Fruit fly (Drosophila melanogaster): ENCODE results near the gene Cpsf5.
A peak's percentile ranks its signal among the peaks of the same experiment; 100 is the strongest.

Gene Cpsf5

DNA sequence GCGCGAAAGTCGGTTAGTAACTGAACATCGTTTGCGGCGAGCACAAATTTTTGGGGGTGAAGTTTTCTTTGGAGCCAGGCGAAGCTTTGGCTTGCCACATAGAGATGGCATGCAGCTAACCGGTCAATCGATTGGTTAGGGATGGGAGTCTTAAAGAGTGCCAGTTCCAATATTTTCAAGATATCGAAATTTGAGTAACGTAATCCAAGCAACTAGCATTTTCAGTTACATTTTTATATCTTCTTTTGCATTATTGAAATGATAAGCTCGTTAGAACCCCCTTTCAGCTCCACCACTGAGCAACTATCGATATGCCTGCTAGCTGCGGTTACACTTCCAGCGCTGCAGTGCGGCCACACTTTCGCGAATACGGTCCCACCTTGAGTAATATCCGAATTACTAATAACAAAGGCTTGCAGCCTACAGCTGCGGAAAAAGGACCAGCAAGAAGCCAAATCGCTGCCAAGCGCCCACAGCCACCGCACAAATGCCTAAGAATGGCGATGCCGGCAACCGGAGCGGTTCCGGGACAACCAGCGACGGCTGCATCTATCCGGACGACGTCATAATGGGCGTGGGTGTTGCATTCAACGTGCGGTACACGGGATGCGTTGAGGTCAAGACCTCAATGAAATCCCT is 15.9 kb downstream of the Cpsf5 start, which contains the start of the genes Atat and Shc:
Gene Atat (minus strand): TSS at position 103 of the 639 bp plus-strand sequence.
Gene Shc (plus strand): TSS at position 355 of the 639 bp plus-strand sequence.
- TF ChIP-seq CTCF (optimal IDR thresholded peaks at IDR 0.05) (peak; percentile 11 to 53), CG8478 (optimal IDR thresholded peaks at IDR 0.05) (no peak)

DNA sequence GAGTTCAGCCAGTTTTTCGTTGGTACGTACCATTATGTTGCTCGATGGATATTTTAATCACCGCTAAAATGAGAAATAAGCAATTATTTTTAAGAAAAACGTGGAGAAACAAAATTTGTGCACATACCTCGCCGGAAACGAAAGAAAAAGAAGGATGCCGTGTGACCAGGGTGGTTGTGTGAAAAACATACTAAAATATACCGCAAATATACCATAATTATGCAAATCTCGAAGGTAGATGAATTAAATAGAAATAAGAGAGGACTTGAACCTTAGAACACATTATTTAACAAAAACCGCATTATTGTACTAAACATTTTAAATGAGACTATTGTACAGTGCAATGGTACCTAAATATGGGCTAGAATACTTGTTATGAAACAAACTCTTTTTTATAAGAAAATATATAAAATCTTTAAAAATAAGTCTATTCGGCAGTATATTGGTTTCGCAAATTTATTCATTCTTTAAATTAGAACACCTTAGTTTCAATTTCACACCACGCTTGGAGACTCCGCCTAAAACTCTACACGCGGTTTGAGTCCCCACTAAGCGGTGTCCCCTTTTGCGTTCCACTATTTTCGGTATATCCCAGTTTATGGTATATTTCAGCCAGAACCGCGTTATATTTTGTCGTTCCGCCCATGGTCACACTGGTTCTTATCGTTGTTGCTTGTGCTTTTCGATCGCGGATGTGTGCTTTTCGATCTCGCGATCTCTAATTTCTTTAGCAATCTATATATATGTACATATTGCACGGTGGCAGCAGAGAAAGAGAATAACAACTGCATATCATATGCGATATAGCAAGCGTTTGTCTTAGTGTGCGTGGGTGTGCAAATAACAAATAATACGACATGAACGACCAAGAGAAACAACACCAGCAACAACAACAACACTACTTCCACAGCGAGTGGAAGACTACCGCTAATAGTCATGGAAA is 19.1 kb downstream of the Cpsf5 start, which contains the start of the genes RpS17 and MTF-1:
Gene RpS17 (minus strand): TSS at position 157 of the 943 bp plus-strand sequence.
Gene MTF-1 (plus strand): TSS at position 648 of the 943 bp plus-strand sequence.
- TF ChIP-seq CTCF (optimal IDR thresholded peaks at IDR 0.05) = peak; percentile 42 to 64
- TF ChIP-seq CG8478 (optimal IDR thresholded peaks at IDR 0.05) = no peak

DNA sequence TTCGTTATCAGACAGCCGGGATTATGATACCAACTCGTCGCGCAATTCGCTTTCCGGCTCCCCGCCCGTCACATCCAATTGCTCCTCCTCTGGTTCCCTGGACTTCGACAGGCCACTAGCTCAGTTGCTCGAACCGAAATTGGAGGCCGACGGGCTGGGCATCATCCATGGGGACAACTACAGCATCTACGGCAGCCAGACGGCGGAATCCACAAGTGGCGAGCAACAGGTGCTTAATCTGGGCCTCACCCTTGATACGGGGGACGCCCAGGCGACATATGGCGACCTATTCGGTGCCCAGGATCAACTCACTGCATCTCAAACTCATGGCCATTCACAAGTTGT is 19.7 kb downstream of the Cpsf5 start:
- TF ChIP-seq CTCF (optimal IDR thresholded peaks at IDR 0.05) = no peak
- TF ChIP-seq CG8478 (optimal IDR thresholded peaks at IDR 0.05) = no peak

DNA sequence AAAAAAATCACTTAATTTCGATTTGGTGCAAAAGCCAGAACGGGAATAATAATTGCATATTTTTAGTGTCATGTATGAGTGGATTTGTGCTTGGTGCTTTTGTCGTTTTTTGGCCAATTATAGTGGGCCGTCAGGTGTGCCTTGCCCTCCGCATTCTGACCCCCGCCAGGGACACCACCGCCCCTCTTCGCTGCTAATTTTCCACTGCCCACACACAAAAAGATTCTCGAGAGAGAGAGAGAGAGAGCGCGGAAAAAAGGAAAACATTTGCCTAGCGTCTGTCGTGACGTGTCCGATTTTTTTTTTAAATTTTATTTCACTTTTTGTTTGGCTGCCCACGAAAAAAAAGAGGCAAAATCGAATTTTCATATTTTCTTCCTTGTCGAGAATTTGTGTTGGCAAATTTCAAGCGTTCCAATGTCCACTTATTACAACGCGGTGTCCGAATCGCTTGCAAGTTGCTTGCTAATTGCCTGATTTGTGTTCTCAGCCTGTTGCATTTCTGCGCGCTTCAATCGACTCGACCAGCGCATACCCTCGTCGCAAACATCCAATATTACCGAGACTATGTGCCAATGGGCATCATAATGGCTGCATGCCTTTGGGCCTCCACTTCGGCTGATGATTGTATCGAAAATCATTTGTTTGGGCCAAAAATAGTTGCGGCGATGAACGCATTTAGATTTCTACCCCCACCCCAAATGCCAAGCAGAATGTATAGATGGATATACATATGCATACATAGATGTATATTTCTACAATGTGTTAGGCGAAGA is 21.2 kb downstream of the Cpsf5 start:
- no peak for TF ChIP-seq CG8478 (optimal IDR thresholded peaks at IDR 0.05)
- TF ChIP-seq CTCF (optimal IDR thresholded peaks at IDR 0.05) = no peak

DNA sequence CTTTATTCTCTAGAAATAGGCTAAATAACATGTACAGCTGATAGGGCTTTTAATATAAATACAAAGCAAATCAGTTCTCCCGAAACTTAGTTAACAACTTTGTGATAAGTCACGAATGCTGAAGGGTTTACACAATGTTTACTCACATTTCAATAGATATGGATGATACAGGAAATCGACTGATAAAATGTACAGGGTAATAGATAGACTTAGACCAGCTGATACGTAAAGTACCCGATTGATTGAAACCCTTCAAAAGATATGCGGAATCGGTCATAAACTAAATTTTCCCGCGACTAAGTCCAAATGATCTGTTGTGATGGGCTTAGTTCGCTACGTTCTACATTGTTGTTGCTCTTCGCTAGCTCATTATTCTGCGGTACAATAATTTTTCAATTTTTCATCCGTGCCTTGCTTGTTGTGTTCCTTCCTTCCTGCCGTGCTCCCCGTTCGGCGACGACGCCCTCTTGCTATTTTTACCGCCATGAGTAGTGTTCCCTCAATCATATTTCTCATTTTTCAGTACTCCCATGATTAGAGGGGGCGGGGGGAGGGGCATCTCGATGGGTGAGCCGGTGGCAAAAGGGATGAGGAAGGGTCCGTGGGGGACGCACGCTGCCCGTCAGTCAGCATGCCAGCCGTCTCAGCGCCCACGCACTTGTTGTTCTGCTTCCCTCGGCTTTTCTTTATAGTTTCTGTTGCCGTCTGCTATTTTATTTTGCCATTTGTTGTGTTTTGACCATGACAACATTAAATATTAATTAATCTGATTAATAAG is 22.2 kb downstream of the Cpsf5 start:
- no peak for TF ChIP-seq CG8478 (optimal IDR thresholded peaks at IDR 0.05)
- no peak for TF ChIP-seq CTCF (optimal IDR thresholded peaks at IDR 0.05)

DNA sequence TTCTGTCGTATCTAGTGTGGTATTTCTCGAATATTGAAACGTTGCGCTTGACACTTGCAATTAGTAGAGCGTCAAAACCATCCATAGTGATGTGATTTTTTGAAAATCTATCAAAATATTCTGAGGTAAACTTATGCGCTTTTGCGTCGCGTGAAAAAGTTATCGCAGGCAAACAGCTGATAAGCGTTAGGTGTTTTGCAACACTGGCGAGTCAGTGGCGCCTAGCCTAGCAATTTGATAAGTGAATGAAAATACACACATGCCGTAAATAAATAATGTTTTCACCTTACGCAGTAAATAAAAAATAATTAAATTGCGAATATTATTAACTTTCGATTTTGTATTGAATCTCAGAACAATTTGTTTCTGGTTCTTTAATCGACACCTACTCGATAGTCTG is 24.5 kb downstream of the Cpsf5 start, which contains the start of gene CG42526:
Gene CG42526 (minus strand): TSS at position 85 of the 400 bp plus-strand sequence.
- TF ChIP-seq CTCF (optimal IDR thresholded peaks at IDR 0.05) (no peak), CG8478 (optimal IDR thresholded peaks at IDR 0.05) (no peak)

DNA sequence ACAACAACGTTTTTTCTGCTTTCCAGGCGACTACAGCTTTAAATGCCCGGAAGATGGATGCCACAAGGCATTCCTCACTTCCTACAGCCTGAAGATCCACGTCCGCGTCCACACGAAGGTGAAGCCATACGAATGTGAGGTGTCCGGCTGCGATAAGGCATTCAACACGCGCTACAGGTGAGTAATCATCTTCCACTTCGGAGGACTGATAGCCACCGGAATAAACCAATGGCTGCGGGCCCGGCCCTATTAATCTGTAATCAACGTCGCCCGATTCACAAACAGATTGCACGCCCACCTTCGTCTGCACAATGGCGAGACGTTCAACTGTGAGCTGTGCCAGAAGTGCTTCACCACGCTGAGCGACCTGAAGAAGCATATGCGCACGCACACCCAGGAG is 25.0 kb downstream of the Cpsf5 start:
- TF ChIP-seq CG8478 (optimal IDR thresholded peaks at IDR 0.05) = no peak
- TF ChIP-seq CTCF (optimal IDR thresholded peaks at IDR 0.05) = no peak

DNA sequence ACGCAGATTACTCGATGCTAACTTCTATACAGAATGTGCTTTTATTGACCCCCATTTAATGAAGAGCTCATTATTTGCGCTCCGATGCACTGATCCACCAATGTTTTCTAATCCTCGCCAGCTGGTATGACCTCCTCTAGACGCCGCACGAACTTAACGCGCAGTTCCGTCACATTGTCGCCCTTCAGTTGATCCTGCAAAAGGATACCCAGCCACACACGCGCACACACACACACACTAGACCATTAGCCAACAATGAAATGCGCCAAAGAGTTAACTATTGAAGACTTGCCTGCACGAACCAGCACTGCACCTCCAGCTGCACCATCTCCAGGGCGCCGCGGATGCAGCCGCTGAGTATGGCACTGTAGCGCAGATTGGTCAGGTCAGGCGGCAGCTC is 28.0 kb downstream of the Cpsf5 start:
- TF ChIP-seq CTCF (optimal IDR thresholded peaks at IDR 0.05) (no peak), CG8478 (optimal IDR thresholded peaks at IDR 0.05) (no peak)

DNA sequence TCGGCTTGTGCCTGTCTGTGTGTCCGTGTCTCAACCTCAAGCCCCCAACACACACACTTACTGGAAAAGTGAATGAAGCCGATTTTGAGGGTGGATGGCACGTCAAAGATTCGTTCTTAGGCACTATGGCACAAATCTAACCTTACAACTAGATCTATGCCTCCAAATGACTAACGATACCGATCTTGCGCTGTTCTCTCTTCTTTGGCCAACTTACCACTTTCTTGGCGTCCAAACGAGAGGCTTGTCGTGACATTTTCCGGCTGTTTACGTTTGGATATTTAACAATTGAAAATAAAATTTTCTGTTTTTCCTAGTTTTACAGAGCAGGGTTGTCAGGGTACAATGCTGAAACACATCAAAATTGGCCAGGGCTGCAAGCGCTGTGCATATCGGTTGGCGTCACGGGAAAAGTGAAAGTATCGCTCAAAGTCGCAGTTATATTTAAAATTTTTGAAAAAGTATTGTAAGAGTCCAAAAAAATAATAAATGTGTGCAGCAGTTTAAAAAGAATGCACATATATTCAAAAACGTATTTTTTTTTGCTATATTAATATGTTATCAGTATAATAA is 31.2 kb downstream of the Cpsf5 start, which contains the start of the genes Bet3 and Nf-YA:
Gene Bet3 (minus strand): TSS at position 361 of the 573 bp plus-strand sequence.
Gene Nf-YA (minus strand): TSS at position 361 of the 573 bp plus-strand sequence.
- no peak for TF ChIP-seq CG8478 (optimal IDR thresholded peaks at IDR 0.05)
- peak in 1 of 2 experiments; percentile 34 for TF ChIP-seq CTCF (optimal IDR thresholded peaks at IDR 0.05)

DNA sequence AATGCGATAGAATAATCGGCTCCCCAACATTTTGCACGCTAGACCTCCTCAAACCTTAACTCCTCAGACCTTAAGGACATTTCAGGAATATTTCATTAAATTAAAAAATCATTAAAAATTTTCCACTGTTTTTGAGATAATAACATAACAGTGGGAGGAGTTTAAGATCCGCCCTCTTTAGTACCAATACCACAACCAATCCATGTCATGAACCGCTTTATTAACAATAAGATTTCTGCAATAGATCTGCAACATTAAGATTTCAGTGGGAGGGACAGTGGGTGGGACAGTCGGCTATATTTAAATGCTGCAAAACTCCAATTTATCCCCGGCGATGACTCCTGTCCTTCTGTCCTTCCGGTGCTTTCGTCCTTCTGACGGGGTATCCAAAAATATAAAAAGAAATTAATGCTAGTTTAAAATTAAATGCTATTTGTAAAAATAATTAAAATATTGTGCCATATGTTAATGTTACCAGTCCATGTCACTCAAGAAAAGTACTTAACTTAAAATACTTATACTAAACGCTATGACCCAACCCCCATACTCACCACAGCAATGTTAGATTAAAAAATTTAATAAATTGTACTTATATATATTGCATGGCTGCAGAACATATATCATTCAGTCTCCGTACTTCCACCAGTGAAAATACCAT is 31.9 kb downstream of the Cpsf5 start, which contains the start of gene Srg3:
Gene Srg3 (plus strand): TSS at position 608 of the 658 bp plus-strand sequence.
- TF ChIP-seq CTCF (optimal IDR thresholded peaks at IDR 0.05) = peak in 1 of 2 experiments; percentile 16
- TF ChIP-seq CG8478 (optimal IDR thresholded peaks at IDR 0.05) = no peak

DNA sequence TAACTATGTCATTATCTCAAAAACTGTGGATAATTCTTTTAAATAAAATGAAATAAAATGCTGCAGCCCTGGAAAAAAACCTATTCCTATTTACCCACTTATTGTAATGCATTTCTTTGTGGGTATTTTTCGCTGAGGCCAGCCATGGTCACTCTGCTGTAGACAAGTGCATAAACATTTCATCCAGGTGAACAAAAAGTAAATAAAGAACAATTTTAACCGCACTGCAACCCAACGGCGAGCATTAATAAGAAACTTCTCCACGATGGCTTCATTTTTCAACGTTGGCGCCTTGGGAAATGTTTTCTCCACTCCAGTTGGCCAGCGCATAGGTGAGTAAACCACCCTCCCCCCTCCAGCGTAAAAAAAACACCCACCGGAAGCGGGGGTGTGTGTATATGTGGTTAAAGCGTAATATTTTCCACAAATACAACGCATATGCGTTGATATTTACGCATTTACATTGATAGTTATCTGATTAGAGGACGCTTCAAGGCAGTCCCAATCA is 35.9 kb downstream of the Cpsf5 start, which contains the start of gene CG3529:
Gene CG3529 (plus strand): TSS at position 134 of the 508 bp plus-strand sequence.
- no peak for TF ChIP-seq CG8478 (optimal IDR thresholded peaks at IDR 0.05)
- TF ChIP-seq CTCF (optimal IDR thresholded peaks at IDR 0.05) = no peak

DNA sequence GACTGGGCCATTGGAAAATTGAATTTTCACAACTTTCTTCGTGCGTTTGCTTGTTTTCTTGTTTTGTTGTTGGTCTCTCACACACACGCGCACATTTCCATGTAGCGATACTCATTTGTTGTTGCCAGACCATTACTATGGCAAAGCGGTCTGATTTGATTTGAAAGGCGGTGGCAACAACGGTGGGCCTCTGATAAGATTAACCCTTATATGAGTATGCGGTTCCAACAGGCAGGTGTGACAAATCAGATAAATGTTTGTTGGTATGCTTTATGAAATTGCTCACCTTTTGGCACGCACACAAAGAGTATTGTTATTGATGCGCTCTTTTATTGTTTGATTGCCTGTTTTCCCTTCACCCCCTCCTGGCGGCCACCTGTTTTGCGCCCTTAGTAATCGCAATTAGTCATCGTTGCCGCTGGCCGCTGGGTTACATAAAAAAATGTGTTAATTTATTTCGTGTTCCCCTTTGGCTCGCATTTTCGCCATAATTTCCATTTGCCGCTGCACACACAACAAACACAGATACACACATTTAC is 36.5 kb downstream of the Cpsf5 start:
- TF ChIP-seq CG8478 (optimal IDR thresholded peaks at IDR 0.05) (no peak), CTCF (optimal IDR thresholded peaks at IDR 0.05) (no peak)
